Worm (Caenorhabditis elegans): ENCODE data around the gene K06A4.2.

The K06A4.2 gene

DNA sequence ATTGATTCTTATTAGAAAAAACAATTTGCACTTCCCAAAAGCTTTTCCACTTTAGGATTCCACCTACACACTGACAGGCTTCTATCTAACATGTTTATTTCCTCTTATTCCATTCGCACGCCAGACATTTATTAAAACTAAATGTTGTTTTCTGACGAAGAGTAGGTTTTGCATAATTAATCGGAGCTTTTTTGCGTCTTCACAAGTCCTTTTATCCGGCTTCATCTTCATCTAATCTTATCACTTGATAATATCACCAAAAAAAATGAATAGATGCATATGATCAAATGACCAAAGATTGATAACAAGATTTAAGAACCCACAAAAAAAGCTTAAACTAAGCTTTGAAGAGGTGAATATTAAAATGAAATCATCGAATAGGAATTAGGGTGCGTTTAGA lies 18.5 kb upstream of the K06A4.2 start:
- TF ChIP-seq fkh-6 (tag; optimal IDR thresholded peaks at IDR 0.05) = no peak

DNA sequence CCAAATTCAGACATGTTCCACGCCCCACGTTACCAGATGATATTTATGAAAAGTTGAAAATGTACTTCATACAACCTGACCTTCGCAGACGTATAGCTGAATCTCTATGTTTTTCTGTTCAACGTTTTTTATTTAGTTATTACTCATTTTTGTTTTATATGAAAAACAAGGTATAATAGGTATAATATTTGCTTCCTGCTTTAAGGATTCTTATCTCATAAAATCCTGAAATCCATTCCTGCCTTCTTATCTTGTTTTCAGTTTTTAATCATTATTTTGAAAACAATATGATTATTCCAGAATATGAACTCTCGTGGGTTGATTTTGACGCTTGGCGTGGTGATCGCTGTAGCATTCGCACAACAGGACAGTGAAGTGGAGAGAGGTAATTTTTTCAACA lies 12.3 kb upstream of the K06A4.2 start, which contains the start of gene flp-6:
Gene flp-6, plus strand, starts transcription at position 301 of the 400 bp plus-strand sequence.
- TF ChIP-seq eyg-1 (tag; optimal IDR thresholded peaks at IDR 0.05) (no peak), hlh-6 (tag; optimal IDR thresholded peaks at IDR 0.05) (no peak), ceh-19 (GFP tag; optimal IDR thresholded peaks at IDR 0.05) (no peak), tbx-2 (tag; optimal IDR thresholded peaks at IDR 0.05) (no peak), unc-42 (tag; optimal IDR thresholded peaks at IDR 0.05) (no peak), sox-2 (GFP tag; IDR thresholded peaks at IDR 0.05) (no peak), madf-2 (tag; optimal IDR thresholded peaks at IDR 0.05) (no peak), ref-2 (tag; optimal IDR thresholded peaks at IDR 0.05) (no peak), ceh-6 (GFP tag; optimal IDR thresholded peaks at IDR 0.05) (no peak), zip-5 (tag; optimal IDR thresholded peaks at IDR 0.05) (no peak), hlh-13 (GFP tag; optimal IDR thresholded peaks at IDR 0.05) (no peak), ztf-16 (tag; optimal IDR thresholded peaks at IDR 0.05) (no peak), lim-6 (tag; optimal IDR thresholded peaks at IDR 0.05) (no peak), fax-1 (tag; optimal IDR thresholded peaks at IDR 0.05) (no peak), syd-9 (tag; optimal IDR thresholded peaks at IDR 0.05) (no peak), nfya-1 (tag; optimal IDR thresholded peaks at IDR 0.05) (no peak), ama-1 (optimal IDR thresholded peaks at IDR 0.05) (no peak), hlh-30 (tag; optimal IDR thresholded peaks at IDR 0.05; ENCODE audit: insufficient read depth) (no peak), K09A11.1 (tag; optimal IDR thresholded peaks at IDR 0.05; ENCODE audit: insufficient read depth) (no peak)

ce11 chrV:9473924-9474323 lies 10.1 kb upstream of the K06A4.2 start:
- no peak for TF ChIP-seq pha-4 (tag; optimal IDR thresholded peaks at IDR 0.05)
- no peak for TF ChIP-seq unc-3 (GFP tag; conservative IDR thresholded peaks at IDR 0.05)
- TF ChIP-seq unc-3 (tag; optimal IDR thresholded peaks at IDR 0.05) = no peak
- no peak for TF ChIP-seq ceh-9 (tag; optimal IDR thresholded peaks at IDR 0.05)
- no peak for TF ChIP-seq ceh-14 (tag; optimal IDR thresholded peaks at IDR 0.05)
- no peak for TF ChIP-seq zip-5 (tag; optimal IDR thresholded peaks at IDR 0.05)
- no peak for TF ChIP-seq rnt-1 (tag; optimal IDR thresholded peaks at IDR 0.05)
- TF ChIP-seq elt-4 (tag; optimal IDR thresholded peaks at IDR 0.05) = no peak
- no peak for TF ChIP-seq K09A11.1 (tag; optimal IDR thresholded peaks at IDR 0.05; ENCODE audit: insufficient read depth)
- TF ChIP-seq ets-4 (tag; optimal IDR thresholded peaks at IDR 0.05) = no peak
- no peak for TF ChIP-seq ceh-6 (GFP tag; optimal IDR thresholded peaks at IDR 0.05)

ce11 chrV:9477863-9478262 lies 6.1 kb upstream of the K06A4.2 start, which contains the start of gene nas-3:
nas-3 (plus strand) TSS chrV:9478163.
- TF ChIP-seq odd-2 (tag; optimal IDR thresholded peaks at IDR 0.05) = no peak
- no peak for TF ChIP-seq unc-42 (tag; optimal IDR thresholded peaks at IDR 0.05)
- TF ChIP-seq ceh-2 (tag; optimal IDR thresholded peaks at IDR 0.05) = no peak
- no peak for TF ChIP-seq madf-2 (tag; optimal IDR thresholded peaks at IDR 0.05)
- no peak for TF ChIP-seq tbx-7 (tag; optimal IDR thresholded peaks at IDR 0.05)
- TF ChIP-seq nhr-232 (tag; optimal IDR thresholded peaks at IDR 0.05) = no peak

ce11 chrV:9480566-9480965 lies 3.4 kb upstream of the K06A4.2 start, which contains the start of gene K06A4.6:
K06A4.6 (minus strand) TSS chrV:9480666.
- no peak for TF ChIP-seq hlh-8 (tag; optimal IDR thresholded peaks at IDR 0.05)
- TF ChIP-seq dmd-4 (tag; optimal IDR thresholded peaks at IDR 0.05; ENCODE audit: borderline replicate concordance) = no peak
- no peak for TF ChIP-seq ceh-48 (tag; optimal IDR thresholded peaks at IDR 0.05)
- no peak for TF ChIP-seq fkh-6 (tag; optimal IDR thresholded peaks at IDR 0.05)
- no peak for TF ChIP-seq syd-9 (tag; optimal IDR thresholded peaks at IDR 0.05)
- TF ChIP-seq che-1 (tag; optimal IDR thresholded peaks at IDR 0.05) = no peak
- TF ChIP-seq pag-3 (tag; optimal IDR thresholded peaks at IDR 0.05; ENCODE audit: borderline replicate concordance) = no peak
- no peak for TF ChIP-seq K02D7.2 (tag; optimal IDR thresholded peaks at IDR 0.05)
